Worm (Caenorhabditis elegans): Measurements from ENCODE around the gene scp-1.

The scp-1 gene

DNA sequence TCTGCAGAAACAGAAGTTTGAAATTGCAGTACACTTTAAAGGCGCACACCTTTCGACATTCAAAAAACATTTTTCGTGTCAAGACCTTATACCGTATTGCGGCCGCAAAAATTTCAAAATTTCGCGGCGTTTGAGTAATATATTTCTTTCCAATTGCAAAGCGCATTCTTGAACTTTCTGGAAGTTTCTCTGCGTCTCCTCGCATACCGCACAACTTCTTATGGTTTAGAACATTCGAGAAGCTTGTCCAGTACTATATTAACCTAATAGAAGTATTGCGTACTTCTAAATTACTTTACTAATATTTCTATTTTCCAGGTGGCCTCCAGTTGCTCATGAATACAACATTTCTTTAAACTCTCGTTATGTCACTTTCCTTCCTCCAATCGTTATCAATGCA, 2.8 kb downstream of the scp-1 start:
- TF ChIP-seq unc-55 (GFP tag; optimal IDR thresholded peaks at IDR 0.05), result peak; percentile 32
- no peak for TF ChIP-seq lin-39 (tag; optimal IDR thresholded peaks at IDR 0.05)
- no peak for TF ChIP-seq nhr-237 (tag; optimal IDR thresholded peaks at IDR 0.05)
- TF ChIP-seq ama-1 (optimal IDR thresholded peaks at IDR 0.05), result peak; percentile 81
- TF ChIP-seq C34F6.9 (tag; optimal IDR thresholded peaks at IDR 0.05), result peak; percentile 40
- TF ChIP-seq nhr-6 (tag; optimal IDR thresholded peaks at IDR 0.05), result no peak

DNA sequence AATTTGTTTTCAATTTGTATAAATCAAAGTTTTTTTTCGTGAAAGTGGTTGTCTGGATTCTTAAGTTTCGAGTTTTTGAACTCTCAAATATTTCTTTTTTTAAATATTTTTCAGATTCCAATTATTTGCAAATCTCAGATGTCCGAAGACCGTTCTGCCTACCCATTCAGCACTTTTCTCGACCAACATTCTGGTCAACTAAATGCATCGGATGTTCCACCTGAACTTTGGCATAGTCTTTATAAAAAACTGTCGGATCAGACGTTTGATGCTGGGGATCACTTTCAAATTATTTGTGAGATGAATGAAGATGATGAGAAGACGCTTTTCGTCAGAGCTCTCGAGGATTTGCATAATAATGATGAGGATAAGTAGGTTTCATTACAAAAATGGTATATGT, 5.0 kb downstream of the scp-1 start, which contains the start of gene ttll-12:
Gene ttll-12 (plus strand): TSS at position 139 of the 400 bp plus-strand sequence.
- TF ChIP-seq gmeb-1 (tag; optimal IDR thresholded peaks at IDR 0.05), result no peak
- TF ChIP-seq ama-1 (optimal IDR thresholded peaks at IDR 0.05), result peak; percentile 89
- no peak for TF ChIP-seq lin-39 (tag; optimal IDR thresholded peaks at IDR 0.05)

DNA sequence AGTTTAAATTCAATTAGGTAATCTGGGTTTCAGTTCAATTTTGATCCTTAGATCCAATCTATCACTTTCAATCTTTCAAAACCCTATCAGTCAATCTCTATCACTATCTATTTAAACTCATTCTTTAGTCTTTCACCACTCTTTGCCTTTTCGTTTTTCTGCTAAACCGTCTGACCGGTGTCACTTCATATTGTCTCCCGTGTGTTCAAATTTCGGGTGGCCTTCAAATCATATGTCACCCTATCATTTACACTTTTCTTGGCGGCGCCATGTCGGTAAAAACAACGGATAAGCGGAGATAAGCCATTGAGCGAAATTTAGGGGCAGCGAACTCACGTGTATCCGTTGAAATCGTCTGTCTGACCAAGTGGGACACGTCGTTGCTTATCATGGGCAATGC, 10.1 kb downstream of the scp-1 start:
- TF ChIP-seq mdl-1 (tag; optimal IDR thresholded peaks at IDR 0.05) (peak in 1 of 2 experiments; percentile 7), nhr-129 (tag; optimal IDR thresholded peaks at IDR 0.05) (peak; percentile 54), zag-1 (tag; optimal IDR thresholded peaks at IDR 0.05) (no peak), ztf-11 (tag; optimal IDR thresholded peaks at IDR 0.05) (no peak), ZK546.5 (tag; optimal IDR thresholded peaks at IDR 0.05) (no peak), mab-5 (tag; optimal IDR thresholded peaks at IDR 0.05) (no peak), nhr-77 (tag; optimal IDR thresholded peaks at IDR 0.05) (no peak), skn-1 (tag; optimal IDR thresholded peaks at IDR 0.05) (no peak), dmd-4 (tag; optimal IDR thresholded peaks at IDR 0.05) (no peak), C34F6.9 (tag; optimal IDR thresholded peaks at IDR 0.05) (no peak), sem-4 (tag; optimal IDR thresholded peaks at IDR 0.05) (no peak), nhr-21 (tag; optimal IDR thresholded peaks at IDR 0.05) (peak; percentile 93), ceh-82 (tag; optimal IDR thresholded peaks at IDR 0.05) (no peak), alr-1 (tag; optimal IDR thresholded peaks at IDR 0.05) (no peak), ztf-4 (tag; optimal IDR thresholded peaks at IDR 0.05) (no peak), F13H6.1 (tag; optimal IDR thresholded peaks at IDR 0.05) (no peak), lin-39 (tag; optimal IDR thresholded peaks at IDR 0.05) (no peak), unc-55 (GFP tag; optimal IDR thresholded peaks at IDR 0.05) (no peak), nhr-12 (tag; optimal IDR thresholded peaks at IDR 0.05) (no peak), elt-1 (tag; optimal IDR thresholded peaks at IDR 0.05) (no peak), nhr-10 (tag; optimal IDR thresholded peaks at IDR 0.05) (no peak), egl-27 (tag; optimal IDR thresholded peaks at IDR 0.05) (peak; percentile 44), Y55F3AM.14 (GFP tag; optimal IDR thresholded peaks at IDR 0.05) (no peak), nhr-23 (tag; optimal IDR thresholded peaks at IDR 0.05) (no peak), mbf-1 (tag; optimal IDR thresholded peaks at IDR 0.05) (no peak), lin-11 (tag; optimal IDR thresholded peaks at IDR 0.05) (no peak), sma-9 (GFP tag; optimal IDR thresholded peaks at IDR 0.05) (peak; percentile 77), sma-9 (tag; optimal IDR thresholded peaks at IDR 0.05) (no peak), nhr-237 (tag; optimal IDR thresholded peaks at IDR 0.05) (no peak), unc-62 (GFP tag; optimal IDR thresholded peaks at IDR 0.05) (no peak), sma-3 (GFP tag; optimal IDR thresholded peaks at IDR 0.05) (peak; percentile 67), blmp-1 (tag; optimal IDR thresholded peaks at IDR 0.05; ENCODE audit: insufficient read depth) (peak; percentile 85), ztf-1 (GFP tag; conservative IDR thresholded peaks at IDR 0.05) (no peak), elt-3 (tag; optimal IDR thresholded peaks at IDR 0.05) (no peak), snpc-4 (tag; optimal IDR thresholded peaks at IDR 0.05) (no peak), aly-2 (tag; optimal IDR thresholded peaks at IDR 0.05) (no peak), gmeb-1 (tag; optimal IDR thresholded peaks at IDR 0.05) (peak; percentile 43), R02D3.7 (tag; optimal IDR thresholded peaks at IDR 0.05) (no peak), unc-39 (tag; optimal IDR thresholded peaks at IDR 0.05) (no peak), nhr-6 (tag; optimal IDR thresholded peaks at IDR 0.05) (no peak), peb-1 (tag; optimal IDR thresholded peaks at IDR 0.05) (no peak), ama-1 (optimal IDR thresholded peaks at IDR 0.05) (no peak), crh-2 (tag; optimal IDR thresholded peaks at IDR 0.05) (no peak), nhr-11 (tag; optimal IDR thresholded peaks at IDR 0.05) (no peak), fos-1 (tag; optimal IDR thresholded peaks at IDR 0.05) (peak; percentile 21), lsy-2 (tag; optimal IDR thresholded peaks at IDR 0.05) (peak in 1 of 2 experiments; percentile 9), ceh-16 (tag; optimal IDR thresholded peaks at IDR 0.05) (no peak), lin-13 (GFP tag; optimal IDR thresholded peaks at IDR 0.05) (no peak), nhr-25 (tag; optimal IDR thresholded peaks at IDR 0.05) (peak; percentile 69)
